Fruit fly (Drosophila melanogaster): ENCODE results near the gene CG31313.

dm6 chr3R:14555021-14555420 is 12.2 kb downstream of the CG31313 start:
- TF ChIP-seq CTCF (optimal IDR thresholded peaks at IDR 0.05) = no peak
- TF ChIP-seq CG8478 (optimal IDR thresholded peaks at IDR 0.05) = no peak

All from S2 (cell line).